Worm (Caenorhabditis elegans): ENCODE measurements around the gene Y46G5A.23.

The Y46G5A.23 gene

ce11 chrII:12850129-12850528 is 21.4 kb upstream of the Y46G5A.23 start, which contains the start of gene Y46G5A.28:
Gene Y46G5A.28 (plus strand): TSS chrII:12850429.
- TF ChIP-seq unc-86 (tag; optimal IDR thresholded peaks at IDR 0.05) (no peak), sox-2 (GFP tag; IDR thresholded peaks at IDR 0.05) (no peak), che-1 (tag; optimal IDR thresholded peaks at IDR 0.05) (no peak), unc-55 (GFP tag; optimal IDR thresholded peaks at IDR 0.05) (no peak), ztf-16 (tag; optimal IDR thresholded peaks at IDR 0.05) (no peak), sdc-2 (tag; optimal IDR thresholded peaks at IDR 0.05) (no peak), dve-1 (tag; optimal IDR thresholded peaks at IDR 0.05) (no peak), ceh-18 (tag; optimal IDR thresholded peaks at IDR 0.05) (no peak), pha-4 (tag; optimal IDR thresholded peaks at IDR 0.05) (no peak), tbx-2 (tag; optimal IDR thresholded peaks at IDR 0.05) (no peak), hlh-13 (GFP tag; optimal IDR thresholded peaks at IDR 0.05) (no peak), ceh-22 (tag; optimal IDR thresholded peaks at IDR 0.05) (no peak), eyg-1 (tag; optimal IDR thresholded peaks at IDR 0.05) (no peak), npax-4 (tag; optimal IDR thresholded peaks at IDR 0.05) (no peak)

ce11 chrII:12847736-12848135 is 19.0 kb upstream of the Y46G5A.23 start, which contains the start of gene pes-10:
Gene pes-10 (minus strand): TSS chrII:12847836.
- TF ChIP-seq pqm-1 (tag; optimal IDR thresholded peaks at IDR 0.05) = no peak
- no peak for TF ChIP-seq ceh-19 (GFP tag; optimal IDR thresholded peaks at IDR 0.05)
- no peak for TF ChIP-seq hlh-30 (tag; optimal IDR thresholded peaks at IDR 0.05; ENCODE audit: insufficient read depth)
- TF ChIP-seq unc-3 (GFP tag; conservative IDR thresholded peaks at IDR 0.05) = no peak
- TF ChIP-seq unc-3 (tag; optimal IDR thresholded peaks at IDR 0.05) = no peak
- TF ChIP-seq ceh-9 (tag; optimal IDR thresholded peaks at IDR 0.05) = no peak
- no peak for TF ChIP-seq ceh-14 (tag; optimal IDR thresholded peaks at IDR 0.05)
- TF ChIP-seq ceh-22 (tag; optimal IDR thresholded peaks at IDR 0.05) = no peak
- no peak for TF ChIP-seq che-1 (tag; optimal IDR thresholded peaks at IDR 0.05)
- no peak for TF ChIP-seq nfya-1 (tag; optimal IDR thresholded peaks at IDR 0.05)
- TF ChIP-seq tbx-7 (tag; optimal IDR thresholded peaks at IDR 0.05) = no peak
- TF ChIP-seq ttx-3 (tag; optimal IDR thresholded peaks at IDR 0.05) = no peak
- no peak for TF ChIP-seq ets-4 (tag; optimal IDR thresholded peaks at IDR 0.05)
- no peak for TF ChIP-seq nhr-232 (tag; optimal IDR thresholded peaks at IDR 0.05)
- TF ChIP-seq sox-2 (GFP tag; IDR thresholded peaks at IDR 0.05) = no peak

ce11 chrII:12840057-12840456 is 11.3 kb upstream of the Y46G5A.23 start, which contains the start of gene lgc-35:
Gene lgc-35 (minus strand): TSS chrII:12840157.
- TF ChIP-seq dve-1 (tag; optimal IDR thresholded peaks at IDR 0.05) (no peak), elt-4 (tag; optimal IDR thresholded peaks at IDR 0.05) (no peak), fkh-6 (tag; optimal IDR thresholded peaks at IDR 0.05) (no peak), K09A11.1 (tag; optimal IDR thresholded peaks at IDR 0.05; ENCODE audit: insufficient read depth) (no peak), pha-2 (tag; optimal IDR thresholded peaks at IDR 0.05) (no peak), fkh-10 (GFP tag; optimal IDR thresholded peaks at IDR 0.05) (no peak), odd-2 (tag; optimal IDR thresholded peaks at IDR 0.05) (no peak), lin-11 (tag; optimal IDR thresholded peaks at IDR 0.05) (no peak), hlh-13 (GFP tag; optimal IDR thresholded peaks at IDR 0.05) (no peak), sdc-2 (tag; optimal IDR thresholded peaks at IDR 0.05) (no peak), ttx-3 (tag; optimal IDR thresholded peaks at IDR 0.05) (no peak), fax-1 (tag; optimal IDR thresholded peaks at IDR 0.05) (no peak), che-1 (tag; optimal IDR thresholded peaks at IDR 0.05) (no peak), C08G9.2 (tag; optimal IDR thresholded peaks at IDR 0.05) (no peak), tbx-2 (tag; optimal IDR thresholded peaks at IDR 0.05) (no peak), zip-5 (tag; optimal IDR thresholded peaks at IDR 0.05) (no peak), pat-9 (tag; optimal IDR thresholded peaks at IDR 0.05) (no peak), ceh-19 (GFP tag; optimal IDR thresholded peaks at IDR 0.05) (no peak), elt-2 (tag; optimal IDR thresholded peaks at IDR 0.05) (no peak)
